Fruit fly (Drosophila melanogaster) whole organism, embryonic: Measurements from ENCODE around the gene CG15912.

Experiments
- Dp ChIP-seq: fragments of 200-800 bp; sonication (Bioruptor generic); optimal IDR thresholded peaks from 2 replicates; lab custom pipeline; 2018; ENCODE audit warnings: missing biosample characterization, mild to moderate bottlenecking, missing genetic modification characterization, moderate library complexity
- tll ChIP-seq, 2 experiments: fragments of 200-800 bp in 1 of 2; fragments of >200 bp in 1 of 2; sonication (Bioruptor generic) in 1 of 2; optimal IDR thresholded peaks; 2 replicates each; lab custom pipeline; 2017 to 2019; ENCODE audit warnings: missing biosample characterization in 2 of 2, missing genetic modification characterization in 2 of 2, mild to moderate bottlenecking in 1 of 2, moderate library complexity in 1 of 2

DNA sequence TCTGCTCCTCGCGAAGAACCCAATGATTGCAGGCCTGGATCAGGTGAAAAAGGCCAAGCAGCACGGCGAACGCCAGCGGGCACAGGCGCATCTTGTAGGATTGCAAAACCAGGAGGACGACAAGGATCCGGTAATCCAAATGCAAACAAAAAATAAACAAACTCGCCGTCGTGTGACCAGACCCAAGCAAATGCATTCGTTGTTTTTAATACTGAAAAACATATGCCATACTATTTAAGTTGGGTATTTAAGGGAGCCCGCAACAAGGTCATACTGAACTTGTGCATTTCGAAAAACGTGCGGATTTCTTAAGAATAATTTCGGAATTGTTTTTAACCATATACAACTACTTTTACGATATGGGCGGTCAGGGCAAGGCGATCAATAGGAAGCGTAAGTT lies 2.8 kb downstream of the CG15912 start, which contains the start of the genes CG11436 and CG3527:
- TF ChIP-seq Dp (GFP tag; lab: Kevin White, UChicago) (peak; percentile 53), tll (GFP tag; optimal IDR thresholded peaks at IDR 0.05; lab: Kevin White, UChicago) (no peak)
